Fruit fly (Drosophila melanogaster) S2 (cell line): Measurements from ENCODE around the gene LeuRS.

Experiments
- CG8478 ChIP-seq: fragments of >200 bp; optimal IDR thresholded peaks from 2 replicates; lab custom pipeline; 2018
- CTCF ChIP-seq, 2 experiments: fragments of >200 bp; optimal IDR thresholded peaks; 2 replicates each; lab custom pipeline; 2018

- TF ChIP-seq CTCF (optimal IDR thresholded peaks at IDR 0.05; lab: Kevin White, UChicago) = no peak
- TF ChIP-seq CG8478 (lab: Kevin White, UChicago) = no peak
Observed at dm6 chr2L:3482712-3483111, 31.7 kb downstream of the LeuRS start.
